Worm (Caenorhabditis elegans): ENCODE results near the gene F08D12.4.

DNA sequence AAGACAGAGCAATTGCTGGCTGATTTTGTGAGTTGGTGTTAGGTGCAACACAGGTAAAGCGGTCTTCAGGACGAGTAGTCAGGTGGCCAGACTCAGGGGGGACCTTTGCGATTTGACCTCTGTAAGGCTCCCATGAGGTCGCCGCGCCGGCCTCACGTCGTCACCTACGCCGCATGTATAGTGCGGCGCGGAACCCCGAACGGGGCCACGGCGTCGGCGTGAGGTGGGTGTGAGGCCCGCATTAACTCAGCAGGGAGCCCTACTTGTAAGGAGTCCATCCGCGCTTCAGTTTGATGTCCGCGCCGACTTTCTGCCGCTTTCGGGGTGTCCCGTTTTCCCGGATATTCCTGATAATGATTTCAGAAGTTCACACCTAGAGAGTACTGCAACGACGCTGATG is 23.4 kb upstream of the F08D12.4 start:
- TF ChIP-seq ama-1 (optimal IDR thresholded peaks at IDR 0.05) = no peak
- TF ChIP-seq aly-1 (tag; optimal IDR thresholded peaks at IDR 0.05) = no peak
- no peak for TF ChIP-seq pes-1 (GFP tag; IDR thresholded peaks at IDR 0.05)
- no peak for TF ChIP-seq scrt-1 (GFP tag; IDR thresholded peaks at IDR 0.05)
- no peak for TF ChIP-seq tbx-11 (GFP tag; IDR thresholded peaks at IDR 0.05)
- TF ChIP-seq F13C5.2 (tag; optimal IDR thresholded peaks at IDR 0.05) = no peak
- no peak for TF ChIP-seq tbx-37 (GFP tag; conservative IDR thresholded peaks at IDR 0.05)
- TF ChIP-seq hnd-1 (tag; optimal IDR thresholded peaks at IDR 0.05) = no peak

Measured in whole organism, early embryonic.